Fruit fly (Drosophila melanogaster): ENCODE measurements around the gene Ptp69D.

DNA sequence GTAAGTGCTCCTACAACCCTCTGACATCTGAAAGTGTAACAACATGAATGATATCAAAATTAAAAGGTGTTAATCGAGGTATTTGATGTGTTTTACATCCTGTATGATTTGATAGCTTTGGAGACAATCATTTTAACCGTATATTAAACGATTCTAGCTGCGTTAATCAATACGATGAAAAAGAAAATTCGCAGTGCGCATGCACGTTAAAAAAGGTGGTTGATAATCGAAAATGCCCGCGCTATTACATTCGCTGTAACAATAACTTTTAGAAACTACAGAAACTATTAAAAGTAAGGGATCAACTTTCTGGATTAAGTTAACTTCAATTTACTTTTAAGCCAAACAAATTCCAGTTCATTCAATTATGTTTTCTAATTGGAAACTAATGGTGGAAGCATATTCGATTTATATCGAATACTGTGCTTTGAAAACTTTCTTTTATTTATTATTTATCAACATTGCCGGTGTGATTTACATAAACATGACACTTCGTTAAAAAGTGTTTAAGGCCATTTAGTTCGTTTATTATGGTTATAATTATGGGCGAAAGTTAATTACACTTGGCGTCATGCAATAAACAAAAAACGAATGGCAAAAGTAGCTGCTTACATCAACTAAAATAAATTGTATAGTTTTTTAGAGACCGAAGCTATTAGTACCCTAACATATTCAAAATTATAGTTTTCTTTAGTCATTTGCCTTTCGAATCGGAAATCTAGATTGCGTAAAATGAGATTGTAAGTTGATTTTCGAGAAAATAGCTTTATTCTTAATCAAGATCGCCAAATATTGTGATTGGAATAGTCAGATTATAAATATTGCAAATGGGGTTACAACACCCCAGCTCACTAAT lies 14.2 kb downstream of the Ptp69D start:
- TF ChIP-seq psq (optimal IDR thresholded peaks at IDR 0.05) (no peak), CG8478 (optimal IDR thresholded peaks at IDR 0.05) (no peak), pan (optimal IDR thresholded peaks at IDR 0.05) (no peak)

Measured in whole organism.